Fruit fly (Drosophila melanogaster) whole organism: Measurements from ENCODE around the gene Nprl2.

Experiments used
- CG8478 ChIP-seq: fragments of >200 bp; optimal IDR thresholded peaks from 2 replicates; lab custom pipeline; 2018; ENCODE audit warnings: inconsistent platforms
- Dll ChIP-seq: fragments of >200 bp; optimal IDR thresholded peaks from 2 replicates; lab custom pipeline; 2017
- EcR ChIP-seq, 2 experiments: fragments of >200 bp; optimal IDR thresholded peaks; 2 replicates each; lab custom pipeline; 2017; ENCODE audit warnings: missing biosample characterization in 2 of 2, missing genetic modification characterization in 2 of 2, missing genetic modification reagents in 2 of 2
- pan ChIP-seq: fragments of >200 bp; optimal IDR thresholded peaks from 2 replicates; lab custom pipeline; 2017
- psq ChIP-seq: fragments of >200 bp; optimal IDR thresholded peaks from 2 replicates; lab custom pipeline; 2017
- usp ChIP-seq: fragments of >200 bp; optimal IDR thresholded peaks from 2 replicates; lab custom pipeline; 2017; ENCODE audit warnings: missing biosample characterization, missing genetic modification characterization, mixed read lengths

Gene Nprl2

DNA sequence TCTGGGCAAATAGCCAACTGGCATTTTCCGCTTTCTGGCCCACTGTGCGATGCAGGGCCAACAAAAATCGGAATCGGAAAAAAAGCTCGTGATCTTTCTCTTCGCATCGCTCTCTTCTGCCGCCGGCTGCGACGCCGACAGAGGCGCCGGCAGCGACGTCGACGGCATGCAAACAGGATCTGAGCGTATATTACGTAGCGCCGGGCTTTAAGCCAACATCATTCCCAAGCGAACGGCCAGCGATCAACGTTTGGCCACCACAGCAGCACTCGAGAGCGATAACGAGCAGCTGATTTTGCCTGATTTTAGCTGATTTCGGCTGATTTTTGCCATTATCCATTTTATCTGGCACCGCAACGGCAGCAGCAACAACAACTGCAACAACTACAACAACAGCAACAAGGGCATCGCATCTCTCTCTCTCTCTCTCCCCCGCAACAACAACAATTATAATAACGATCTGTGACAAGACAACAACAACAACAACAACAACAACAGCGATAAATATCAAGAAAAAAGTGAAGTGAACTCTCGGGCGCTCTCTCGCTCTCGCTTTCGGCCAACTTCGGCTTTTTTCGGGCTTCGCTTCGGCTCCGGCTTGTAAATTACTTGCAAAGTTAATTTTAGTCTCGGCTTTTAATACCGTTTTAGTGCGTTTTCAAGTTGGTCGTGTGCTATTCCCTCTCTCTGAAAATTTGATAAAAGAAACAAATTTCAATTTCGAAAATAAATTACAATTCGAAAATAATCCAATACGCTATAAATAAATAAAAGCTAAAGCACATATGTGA is 29.0 kb upstream of the Nprl2 start, which contains the start of gene CG4928:
Gene CG4928, plus strand, starts transcription at position 216 of the 791 bp plus-strand sequence.
- no peak for TF ChIP-seq EcR (GFP tag; optimal IDR thresholded peaks at IDR 0.05; lab: Kevin White, UChicago)
- TF ChIP-seq Dll (lab: Kevin White, UChicago): no peak
- TF ChIP-seq usp (GFP tag; lab: Kevin White, UChicago): no peak
- no peak for TF ChIP-seq pan (lab: Kevin White, UChicago)
- TF ChIP-seq CG8478 (lab: Kevin White, UChicago): no peak
- TF ChIP-seq psq (lab: Kevin White, UChicago): no peak

DNA sequence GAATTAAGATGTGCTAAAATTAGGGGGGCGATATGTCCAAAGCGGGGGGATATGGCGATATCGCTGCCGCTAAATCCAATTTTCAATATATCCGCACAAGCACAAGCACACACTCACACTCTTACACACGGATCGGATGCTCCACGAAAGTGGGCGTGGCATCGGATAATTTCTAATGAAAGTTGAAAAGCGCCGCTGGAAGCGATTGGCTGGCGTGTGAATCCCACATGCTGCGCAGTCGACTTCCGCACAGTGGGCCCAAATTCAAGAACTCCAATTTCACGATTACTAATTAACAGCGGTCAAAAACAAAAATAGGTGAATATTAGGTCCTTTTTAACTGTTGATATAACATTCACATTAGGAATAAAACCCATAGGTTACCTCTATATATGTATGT is 27.8 kb upstream of the Nprl2 start:
- TF ChIP-seq Dll (lab: Kevin White, UChicago) (no peak), EcR (GFP tag; optimal IDR thresholded peaks at IDR 0.05; lab: Kevin White, UChicago) (no peak), pan (lab: Kevin White, UChicago) (no peak), CG8478 (lab: Kevin White, UChicago) (no peak), psq (lab: Kevin White, UChicago) (no peak), usp (GFP tag; lab: Kevin White, UChicago) (no peak)

DNA sequence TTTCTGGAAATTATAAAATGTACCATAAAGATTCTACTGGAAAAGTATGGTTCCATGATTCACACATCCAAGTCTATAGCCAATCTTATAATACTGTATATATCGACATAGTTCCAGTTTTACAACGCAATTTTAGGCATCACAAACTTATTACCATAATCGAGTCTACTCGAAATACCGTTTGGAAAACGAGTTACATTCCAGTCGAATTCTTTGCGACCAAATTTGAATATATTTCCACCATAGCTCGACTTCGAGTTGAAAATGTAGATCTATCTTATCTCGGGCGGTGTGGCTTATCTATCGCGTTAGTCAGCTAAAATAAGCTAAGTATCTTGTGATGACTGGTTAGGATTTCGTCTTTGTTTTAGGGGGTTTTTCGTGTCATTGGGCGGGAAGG is 25.7 kb upstream of the Nprl2 start:
- TF ChIP-seq CG8478 (lab: Kevin White, UChicago): no peak
- no peak for TF ChIP-seq usp (GFP tag; lab: Kevin White, UChicago)
- no peak for TF ChIP-seq psq (lab: Kevin White, UChicago)
- no peak for TF ChIP-seq Dll (lab: Kevin White, UChicago)
- TF ChIP-seq EcR (GFP tag; optimal IDR thresholded peaks at IDR 0.05; lab: Kevin White, UChicago): no peak
- TF ChIP-seq pan (lab: Kevin White, UChicago): no peak

DNA sequence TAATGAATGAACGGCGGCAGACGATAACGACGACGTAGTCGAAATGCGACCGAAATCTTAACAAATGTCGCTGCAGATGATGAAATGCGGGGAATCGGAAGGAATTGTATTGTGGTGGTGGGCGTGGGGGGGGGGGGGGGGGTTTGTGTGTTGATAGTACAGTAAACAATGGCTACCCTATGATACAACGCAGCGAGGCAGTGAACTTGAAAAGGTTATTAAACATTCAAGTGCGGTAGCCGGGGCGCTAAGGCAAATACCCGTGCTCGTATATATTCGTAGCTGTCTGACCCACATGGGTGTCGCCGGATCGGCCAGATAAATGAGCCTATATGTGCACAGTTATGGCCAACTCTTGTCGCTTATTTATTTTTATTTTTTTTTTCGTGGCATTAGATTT is 25.1 kb upstream of the Nprl2 start:
- TF ChIP-seq psq (lab: Kevin White, UChicago): no peak
- TF ChIP-seq EcR (GFP tag; optimal IDR thresholded peaks at IDR 0.05; lab: Kevin White, UChicago): no peak

DNA sequence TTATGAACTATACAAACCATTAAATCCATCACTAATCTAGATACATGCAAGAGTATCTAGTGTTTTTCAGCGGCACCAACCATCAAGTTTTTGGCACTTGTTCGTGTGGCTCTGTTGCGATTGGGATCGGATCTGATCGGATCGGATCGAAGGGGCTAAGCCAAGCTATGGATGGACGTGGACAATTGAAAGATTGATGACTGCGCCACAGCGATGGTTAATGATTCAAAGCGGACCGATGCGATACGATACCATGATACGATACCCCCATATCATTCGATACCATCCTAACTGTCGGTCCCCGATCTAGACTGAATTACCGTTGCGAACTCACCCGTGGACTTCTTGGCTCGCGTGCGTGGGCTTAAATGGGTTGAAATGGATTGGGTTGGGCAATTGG is 23.5 kb upstream of the Nprl2 start:
- TF ChIP-seq psq (lab: Kevin White, UChicago) (no peak), CG8478 (lab: Kevin White, UChicago) (no peak), Dll (lab: Kevin White, UChicago) (no peak), usp (GFP tag; lab: Kevin White, UChicago) (no peak), pan (lab: Kevin White, UChicago) (no peak), EcR (GFP tag; optimal IDR thresholded peaks at IDR 0.05; lab: Kevin White, UChicago) (no peak)

DNA sequence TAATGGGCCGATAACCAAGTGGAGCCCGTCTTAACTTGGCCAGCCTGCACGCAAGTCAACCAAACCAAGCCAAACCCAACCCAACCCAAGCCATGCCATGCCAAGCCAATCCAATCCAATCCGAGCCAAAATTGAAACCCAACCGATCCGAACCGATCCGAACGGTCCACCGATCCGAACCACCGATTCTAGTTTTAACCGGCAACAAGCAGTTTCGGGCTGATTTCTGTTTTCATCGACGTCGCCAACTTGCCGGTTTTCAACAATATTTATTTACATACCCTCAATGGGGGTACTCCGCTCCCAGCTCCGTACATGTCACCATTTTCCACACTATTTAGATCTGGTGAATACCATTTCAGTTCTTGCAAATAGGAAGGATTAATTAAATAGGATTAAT is 22.8 kb upstream of the Nprl2 start:
- TF ChIP-seq psq (lab: Kevin White, UChicago) (no peak), CG8478 (lab: Kevin White, UChicago) (no peak), usp (GFP tag; lab: Kevin White, UChicago) (no peak), pan (lab: Kevin White, UChicago) (no peak), EcR (GFP tag; optimal IDR thresholded peaks at IDR 0.05; lab: Kevin White, UChicago) (no peak), Dll (lab: Kevin White, UChicago) (no peak)

DNA sequence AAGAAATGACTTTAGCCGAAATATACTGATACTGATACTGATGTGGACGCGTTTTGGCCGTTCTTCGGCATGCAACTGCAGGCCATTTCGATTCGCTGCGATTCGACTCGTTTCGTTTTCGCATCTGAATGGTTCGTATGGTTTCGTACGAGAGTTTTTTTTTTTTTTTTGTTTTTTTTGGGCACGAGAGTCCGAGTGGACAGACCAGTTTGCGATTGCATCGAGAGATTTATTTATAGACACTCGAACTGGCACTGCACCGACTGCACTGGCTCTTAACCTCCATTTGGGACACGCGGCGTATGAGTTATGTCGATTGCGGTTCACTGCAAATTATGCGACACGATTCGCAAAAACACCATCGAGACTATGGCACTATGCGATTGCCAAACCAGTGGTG is 21.9 kb upstream of the Nprl2 start:
- TF ChIP-seq Dll (lab: Kevin White, UChicago): no peak
- TF ChIP-seq pan (lab: Kevin White, UChicago): no peak
- no peak for TF ChIP-seq EcR (GFP tag; optimal IDR thresholded peaks at IDR 0.05; lab: Kevin White, UChicago)
- no peak for TF ChIP-seq usp (GFP tag; lab: Kevin White, UChicago)
- no peak for TF ChIP-seq CG8478 (lab: Kevin White, UChicago)
- TF ChIP-seq psq (lab: Kevin White, UChicago): no peak

DNA sequence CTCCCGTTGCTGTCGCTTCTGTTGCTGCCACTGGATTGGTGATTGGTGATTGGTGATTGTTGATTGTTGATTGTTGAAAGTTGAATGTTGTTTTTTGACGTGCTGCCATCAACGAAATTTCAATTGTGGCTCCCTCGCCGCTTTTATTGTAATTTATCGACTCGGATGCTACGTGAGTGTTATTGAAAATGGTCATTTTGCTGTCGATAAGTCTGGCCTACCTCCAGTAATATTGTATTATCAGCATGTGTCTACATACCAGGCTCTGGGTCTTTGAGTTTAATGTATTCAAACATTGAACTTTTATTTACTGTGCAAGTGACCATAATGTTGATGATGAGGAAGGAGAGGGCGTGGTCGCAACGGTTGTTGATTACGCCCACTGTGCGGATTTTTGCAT is 18.3 kb upstream of the Nprl2 start:
- TF ChIP-seq Dll (lab: Kevin White, UChicago) (no peak), pan (lab: Kevin White, UChicago) (no peak)

DNA sequence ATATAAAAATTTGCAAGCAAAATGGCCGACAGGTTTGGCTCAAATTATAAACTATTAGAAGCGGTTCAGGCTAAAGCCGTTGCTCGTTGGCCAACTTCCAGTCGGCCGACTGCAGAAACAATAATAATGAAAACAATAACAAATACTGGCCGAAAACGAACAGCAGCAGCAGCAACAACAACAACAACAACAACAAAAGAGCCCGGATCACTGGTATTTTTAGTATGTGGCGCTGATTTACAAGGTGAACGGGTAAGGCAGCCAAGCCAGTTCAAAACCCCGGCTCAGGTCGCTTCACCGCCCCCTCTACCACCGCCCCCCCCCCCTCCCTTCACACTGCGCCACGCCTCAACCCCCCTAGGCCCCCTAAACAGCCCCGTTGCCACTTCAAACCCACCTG is 16.1 kb upstream of the Nprl2 start:
- TF ChIP-seq EcR (GFP tag; optimal IDR thresholded peaks at IDR 0.05; lab: Kevin White, UChicago) (no peak), usp (GFP tag; lab: Kevin White, UChicago) (no peak), pan (lab: Kevin White, UChicago) (no peak), CG8478 (lab: Kevin White, UChicago) (no peak), Dll (lab: Kevin White, UChicago) (no peak), psq (lab: Kevin White, UChicago) (no peak)

DNA sequence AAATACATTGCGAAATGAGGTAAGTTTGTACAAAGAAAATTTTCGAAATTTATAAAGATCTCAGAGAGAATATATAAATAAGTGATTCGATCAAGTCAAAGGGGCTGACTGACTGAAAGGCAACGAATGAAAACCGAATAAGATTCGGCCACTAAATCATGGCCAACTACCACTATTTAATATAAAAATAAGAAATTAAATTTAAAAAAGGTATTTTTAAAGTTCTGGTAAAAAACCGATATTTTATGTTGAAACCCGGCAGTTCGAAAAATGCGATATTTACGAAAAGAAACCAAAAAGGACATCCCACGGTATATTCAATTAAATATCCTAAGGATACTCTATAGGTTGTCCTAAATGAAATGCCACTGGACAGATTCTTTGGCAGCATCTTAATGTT is 12.9 kb upstream of the Nprl2 start, which contains the start of gene CG33252:
Gene CG33252, minus strand, starts transcription at position 101 of the 400 bp plus-strand sequence.
- TF ChIP-seq EcR (GFP tag; optimal IDR thresholded peaks at IDR 0.05; lab: Kevin White, UChicago) (no peak), psq (lab: Kevin White, UChicago) (no peak), usp (GFP tag; lab: Kevin White, UChicago) (no peak), CG8478 (lab: Kevin White, UChicago) (no peak), Dll (lab: Kevin White, UChicago) (no peak), pan (lab: Kevin White, UChicago) (no peak)

DNA sequence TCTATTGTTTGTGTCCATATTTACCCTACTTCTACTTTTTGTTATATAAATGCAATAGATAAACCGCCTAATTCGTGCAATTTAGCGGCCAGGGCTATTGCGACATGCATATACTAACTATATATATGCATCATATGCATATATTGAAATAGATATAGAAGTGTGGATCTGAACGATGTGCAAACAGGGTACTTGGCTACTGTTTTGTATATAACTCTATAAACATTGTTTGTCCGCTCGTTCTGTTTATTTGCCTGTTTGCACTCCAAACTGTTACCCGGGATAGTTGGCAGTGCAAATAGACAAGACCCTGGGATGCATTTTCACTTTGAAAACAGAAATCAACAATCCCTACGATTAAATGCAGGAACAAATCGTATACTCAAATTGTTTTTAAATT is 8.9 kb upstream of the Nprl2 start:
- TF ChIP-seq usp (GFP tag; lab: Kevin White, UChicago) (no peak), CG8478 (lab: Kevin White, UChicago) (no peak), EcR (GFP tag; optimal IDR thresholded peaks at IDR 0.05; lab: Kevin White, UChicago) (no peak), pan (lab: Kevin White, UChicago) (no peak), Dll (lab: Kevin White, UChicago) (no peak), psq (lab: Kevin White, UChicago) (no peak)
